Fruit fly (Drosophila melanogaster) S2 (cell line): ENCODE data around the gene CG7407.

Experiments
- CG8478 ChIP-seq: fragments of >200 bp; optimal IDR thresholded peaks from 2 replicates; lab custom pipeline; 2018
- CTCF ChIP-seq, 2 experiments: fragments of >200 bp; optimal IDR thresholded peaks; 2 replicates each; lab custom pipeline; 2018

DNA sequence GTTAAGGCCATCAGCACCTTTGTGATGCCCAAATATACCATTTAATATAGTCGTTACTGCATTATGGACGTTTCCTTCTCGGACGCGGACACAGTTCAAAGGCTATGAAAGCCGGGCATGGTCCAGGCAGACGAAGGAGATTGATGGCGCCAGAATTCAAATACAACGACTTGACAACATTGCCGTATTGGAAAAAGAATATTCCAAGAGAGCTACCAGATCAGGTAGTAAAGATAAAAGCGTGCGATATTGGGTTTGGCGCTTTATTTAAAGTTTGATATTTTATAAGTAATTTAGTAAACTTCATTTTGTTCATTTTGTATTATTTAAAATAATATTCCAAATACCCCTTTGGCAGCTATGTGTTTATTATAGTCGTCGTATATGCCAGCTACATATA is 49.4 kb upstream of the CG7407 start:
- TF ChIP-seq CTCF (optimal IDR thresholded peaks at IDR 0.05; lab: Kevin White, UChicago) (no peak), CG8478 (lab: Kevin White, UChicago) (no peak)
